Worm (Caenorhabditis elegans) whole organism, L2 larva: ENCODE results near the gene T16H12.9.

Experiments
- F13H6.1 ChIP-seq: sonication (generic microtip); optimal IDR thresholded peaks from 2 replicates; lab custom pipeline; 2016; ENCODE audit warnings: missing genetic modification characterization, missing compliant biosample characterization
- R02D3.7 ChIP-seq: fragments of 150-350 bp; optimal IDR thresholded peaks from 2 replicates; lab custom pipeline; 2014; ENCODE audit warnings: missing biosample characterization, missing genetic modification characterization
- Y55F3AM.14 ChIP-seq: fragments of 200-800 bp; sonication (Bioruptor generic); optimal IDR thresholded peaks from 2 replicates; lab custom pipeline; 2018; ENCODE audit warnings: mild to moderate bottlenecking, missing genetic modification characterization, missing compliant biosample characterization
- ZK546.5 ChIP-seq: sonication (generic microtip); optimal IDR thresholded peaks from 2 replicates; lab custom pipeline; 2017; ENCODE audit warnings: missing biosample characterization, missing genetic modification characterization
- alr-1 ChIP-seq: fragments of 150-350 bp; optimal IDR thresholded peaks from 2 replicates; lab custom pipeline; 2014; ENCODE audit warnings: missing biosample characterization, missing genetic modification characterization
- blmp-1 ChIP-seq: sonication (generic microtip); optimal IDR thresholded peaks from 2 replicates; lab custom pipeline; 2017; ENCODE audit warnings: missing genetic modification characterization, mild to moderate bottlenecking, missing compliant biosample characterization, antibody characterized with exemption, moderate library complexity; ENCODE audit not compliant: insufficient read depth
- ceh-16 ChIP-seq: fragments of 150-350 bp; optimal IDR thresholded peaks from 2 replicates; lab custom pipeline; 2014; ENCODE audit warnings: missing biosample characterization, missing genetic modification characterization
- crh-2 ChIP-seq: sonication (generic microtip); optimal IDR thresholded peaks from 2 replicates; lab custom pipeline; 2017; ENCODE audit warnings: missing biosample characterization, missing genetic modification characterization
- dmd-4 ChIP-seq: sonication (generic microtip); optimal IDR thresholded peaks from 2 replicates; lab custom pipeline; 2017; ENCODE audit warnings: missing biosample characterization, missing genetic modification characterization
- egl-27 ChIP-seq: sonication (generic microtip); optimal IDR thresholded peaks from 3 replicates; lab custom pipeline; 2017; ENCODE audit warnings: missing biosample characterization, missing genetic modification reagents, missing genetic modification characterization
- elt-1 ChIP-seq: fragments of 150-350 bp; optimal IDR thresholded peaks from 2 replicates; lab custom pipeline; 2014; ENCODE audit warnings: missing biosample characterization, missing genetic modification characterization
- lin-11 ChIP-seq: fragments of 150-350 bp; sonication (generic microtip); optimal IDR thresholded peaks from 2 replicates; lab custom pipeline; 2014; ENCODE audit warnings: missing biosample characterization, missing genetic modification characterization, inconsistent platforms, mixed read lengths
- mab-5 ChIP-seq: fragments of 150-350 bp; optimal IDR thresholded peaks from 2 replicates; lab custom pipeline; 2014; ENCODE audit warnings: missing biosample characterization, missing genetic modification characterization
- mbf-1 ChIP-seq: sonication (generic microtip); optimal IDR thresholded peaks from 2 replicates; lab custom pipeline; 2017; ENCODE audit warnings: missing biosample characterization, missing genetic modification characterization
- mdl-1 ChIP-seq, 2 experiments: fragments of 150-350 bp in 1 of 2; sonication (generic microtip) in 1 of 2; optimal IDR thresholded peaks; 2 replicates each; lab custom pipeline; 2017; ENCODE audit warnings: missing biosample characterization in 2 of 2, missing genetic modification characterization in 2 of 2
- nhr-11 ChIP-seq: fragments of 150-350 bp; optimal IDR thresholded peaks from 2 replicates; lab custom pipeline; 2014; ENCODE audit warnings: missing biosample characterization, missing genetic modification characterization
- nhr-12 ChIP-seq: fragments of 150-350 bp; optimal IDR thresholded peaks from 2 replicates; lab custom pipeline; 2014; ENCODE audit warnings: missing biosample characterization, missing genetic modification characterization
- nhr-129 ChIP-seq: fragments of 150-350 bp; optimal IDR thresholded peaks from 2 replicates; lab custom pipeline; 2014; ENCODE audit warnings: missing biosample characterization, missing genetic modification characterization
- nhr-23 ChIP-seq: fragments of 150-350 bp; optimal IDR thresholded peaks from 2 replicates; lab custom pipeline; 2014; ENCODE audit warnings: missing biosample characterization, missing genetic modification reagents, missing genetic modification characterization
- nhr-237 ChIP-seq: fragments of 150-350 bp; optimal IDR thresholded peaks from 2 replicates; lab custom pipeline; 2014; ENCODE audit warnings: missing biosample characterization, missing genetic modification characterization
- nhr-25 ChIP-seq: fragments of 150-350 bp; sonication (generic microtip); optimal IDR thresholded peaks from 3 replicates; lab custom pipeline; 2014; ENCODE audit warnings: missing biosample characterization, missing genetic modification characterization
- nhr-6 ChIP-seq: fragments of 150-350 bp; optimal IDR thresholded peaks from 2 replicates; lab custom pipeline; 2014; ENCODE audit warnings: missing biosample characterization, missing genetic modification characterization
- nhr-77 ChIP-seq: fragments of 150-350 bp; optimal IDR thresholded peaks from 2 replicates; lab custom pipeline; 2014; ENCODE audit warnings: missing biosample characterization, missing genetic modification characterization
- peb-1 ChIP-seq: fragments of 150-350 bp; optimal IDR thresholded peaks from 2 replicates; lab custom pipeline; 2014; ENCODE audit warnings: missing biosample characterization, missing genetic modification characterization
- sem-4 ChIP-seq: fragments of 150-350 bp; optimal IDR thresholded peaks from 2 replicates; lab custom pipeline; 2014; ENCODE audit warnings: missing biosample characterization, missing genetic modification reagents, missing genetic modification characterization
- skn-1 ChIP-seq: sonication (generic microtip); optimal IDR thresholded peaks from 2 replicates; lab custom pipeline; 2017; ENCODE audit warnings: missing biosample characterization, missing genetic modification characterization
- snpc-4 ChIP-seq: fragments of 150-350 bp; optimal IDR thresholded peaks from 2 replicates; lab custom pipeline; 2014; ENCODE audit warnings: missing biosample characterization, missing genetic modification characterization
- unc-39 ChIP-seq: fragments of 150-350 bp; optimal IDR thresholded peaks from 2 replicates; lab custom pipeline; 2014; ENCODE audit warnings: missing biosample characterization, missing genetic modification characterization
- unc-55 ChIP-seq: fragments of 150-350 bp; sonication (generic microtip); optimal IDR thresholded peaks from 3 replicates; lab custom pipeline; 2014; ENCODE audit warnings: missing biosample characterization, missing genetic modification reagents, missing genetic modification characterization
- zag-1 ChIP-seq: fragments of 150-350 bp; optimal IDR thresholded peaks from 2 replicates; lab custom pipeline; 2014; ENCODE audit warnings: missing biosample characterization, missing genetic modification characterization
- ztf-1 ChIP-seq: fragments of 200-800 bp; sonication (Bioruptor generic); conservative IDR thresholded peaks from 2 replicates; pipeline ENCODE4 v1.3.6; 2022; ENCODE audit warnings: missing genetic modification characterization, missing compliant biosample characterization
- ztf-11 ChIP-seq: sonication (generic microtip); optimal IDR thresholded peaks from 2 replicates; lab custom pipeline; 2017; ENCODE audit warnings: missing biosample characterization, missing genetic modification characterization
- ztf-4 ChIP-seq: fragments of 150-350 bp; optimal IDR thresholded peaks from 2 replicates; lab custom pipeline; 2014; ENCODE audit warnings: missing biosample characterization, missing genetic modification characterization

T16H12.9 gene

DNA sequence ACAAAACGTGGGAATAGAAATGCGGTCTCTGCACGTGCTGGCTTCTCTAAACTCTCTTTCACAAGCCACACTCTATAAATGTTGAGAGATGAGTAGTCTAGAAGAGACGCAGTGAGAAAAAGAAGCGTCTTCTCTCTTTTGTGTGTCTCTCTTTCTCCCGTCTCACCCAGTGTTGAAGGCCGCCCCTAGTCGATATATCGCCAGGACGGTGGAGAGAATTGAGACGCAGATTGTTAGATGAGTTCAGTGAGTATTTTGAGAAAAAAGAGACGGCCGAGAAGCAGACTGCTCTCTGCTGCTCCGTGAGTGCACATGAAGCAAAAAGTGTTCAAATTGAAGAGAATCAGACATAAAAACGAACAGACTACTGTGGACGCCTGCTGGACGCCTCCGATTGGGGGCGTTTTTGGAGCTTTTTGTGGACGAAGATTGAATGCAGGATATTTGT is 12.5 kb upstream of the T16H12.9 start (continued):
- TF ChIP-seq mdl-1 (tag; optimal IDR thresholded peaks at IDR 0.05; lab: Kevin White, UChicago) = peak; percentile 96 to 97
- TF ChIP-seq nhr-12 = no peak
- TF ChIP-seq nhr-6 = peak; percentile 89
- TF ChIP-seq egl-27 = peak; percentile 94
- peak; percentile 60 for TF ChIP-seq nhr-237
- TF ChIP-seq ztf-4 (tag; lab: Kevin White, UChicago) = peak; percentile 86
- peak; percentile 85 for TF ChIP-seq mab-5 (tag; lab: Kevin White, UChicago)
- peak; percentile 86 for TF ChIP-seq zag-1
- peak; percentile 22 for TF ChIP-seq Y55F3AM.14
- no peak for TF ChIP-seq alr-1 (tag; lab: Kevin White, UChicago)
- no peak for TF ChIP-seq elt-1 (tag; lab: Kevin White, UChicago)
- peak; percentile 85 for TF ChIP-seq sem-4
- TF ChIP-seq dmd-4 (tag; lab: Kevin White, UChicago) = no peak
- TF ChIP-seq mbf-1 (tag; lab: Kevin White, UChicago) = no peak
- no peak for TF ChIP-seq ztf-11 (tag; lab: Kevin White, UChicago)
- TF ChIP-seq ceh-16 (tag; lab: Kevin White, UChicago) = no peak
- TF ChIP-seq R02D3.7 (tag; lab: Kevin White, UChicago) = peak; percentile 18
- TF ChIP-seq blmp-1 (tag; lab: Kevin White, UChicago) = peak; percentile 20
- no peak for TF ChIP-seq unc-39
- peak; percentile 92 for TF ChIP-seq unc-55
- peak; percentile 97 for TF ChIP-seq F13H6.1 (tag; lab: Kevin White, UChicago)
- no peak for TF ChIP-seq skn-1 (tag; lab: Kevin White, UChicago)
- TF ChIP-seq ZK546.5 (tag; lab: Kevin White, UChicago) = peak; percentile 42
- peak; percentile 90 for TF ChIP-seq crh-2 (tag; lab: Kevin White, UChicago)

ce11 chrIII:10097981-10098380 is 11.1 kb upstream of the T16H12.9 start, which contains the start of gene spop-1:
Gene spop-1 (minus strand): TSS chrIII:10098081.
- no peak for TF ChIP-seq nhr-11 (tag; lab: Kevin White, UChicago)
- TF ChIP-seq crh-2 (tag; lab: Kevin White, UChicago) = no peak

DNA sequence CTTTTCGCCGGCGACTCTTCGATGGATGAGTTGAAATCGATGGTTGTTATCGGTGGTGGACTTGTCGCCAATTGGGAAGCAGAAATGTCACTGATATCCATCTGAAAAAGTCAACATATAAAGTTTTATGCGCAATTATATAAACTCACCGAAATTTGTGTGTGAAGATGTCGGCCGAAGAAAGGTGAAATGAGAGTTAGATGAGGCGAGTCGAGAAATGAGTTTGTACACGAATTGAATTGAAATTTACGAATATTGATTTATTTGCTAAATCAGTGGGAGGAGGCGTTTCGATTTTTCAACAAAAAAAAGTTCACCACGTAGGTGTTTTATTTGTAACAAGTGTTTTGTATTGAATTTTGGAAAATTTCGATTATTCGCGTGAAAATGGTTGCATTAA is 7.7 kb upstream of the T16H12.9 start, which contains the start of gene kel-10:
Gene kel-10 (minus strand): TSS at position 101 of the 400 bp plus-strand sequence.
- TF ChIP-seq peb-1 (tag; lab: Kevin White, UChicago) = no peak
- no peak for TF ChIP-seq nhr-11 (tag; lab: Kevin White, UChicago)
- TF ChIP-seq ztf-1 (GFP tag; lab: Robert Waterston, UW) = no peak
- no peak for TF ChIP-seq blmp-1 (tag; lab: Kevin White, UChicago)

- TF ChIP-seq nhr-77 (no peak), nhr-23 (tag; lab: Kevin White, UChicago) (no peak), lin-11 (tag; lab: Kevin White, UChicago) (no peak)
Observed at ce11 chrIII:10106390-10106789, 2.7 kb upstream of the T16H12.9 start, which contains the start of gene srt-55. Gene srt-55 (minus strand): TSS chrIII:10106490.

DNA sequence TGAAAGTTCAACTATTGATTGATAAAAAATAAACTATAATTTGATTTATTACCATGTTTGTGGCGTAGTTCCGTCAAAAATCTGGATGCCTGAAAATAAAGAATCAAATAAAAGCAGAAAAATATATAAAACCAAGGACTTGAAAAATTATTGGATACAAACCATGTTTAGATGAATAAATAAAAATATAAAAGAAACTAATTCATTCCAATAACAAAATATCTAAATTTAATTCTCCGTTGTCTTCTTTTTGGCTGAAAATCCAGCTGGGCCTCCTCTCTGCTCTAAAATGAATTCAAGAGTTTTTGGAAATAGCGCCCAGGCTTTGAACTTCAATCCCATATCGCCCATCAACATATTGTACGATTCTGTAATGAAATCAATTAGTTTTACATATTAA is 3.9 kb downstream of the T16H12.9 start, which contains the start of gene vps-29:
Gene vps-29 (minus strand): TSS at position 101 of the 400 bp plus-strand sequence.
- no peak for TF ChIP-seq unc-55
- TF ChIP-seq mab-5 (tag; lab: Kevin White, UChicago) = no peak
- TF ChIP-seq skn-1 (tag; lab: Kevin White, UChicago) = no peak
- no peak for TF ChIP-seq nhr-23 (tag; lab: Kevin White, UChicago)
- TF ChIP-seq mdl-1 (tag; optimal IDR thresholded peaks at IDR 0.05; lab: Kevin White, UChicago) = no peak
- TF ChIP-seq snpc-4 (tag; lab: Kevin White, UChicago) = no peak
- TF ChIP-seq ZK546.5 (tag; lab: Kevin White, UChicago) = no peak
- TF ChIP-seq ztf-1 (GFP tag; lab: Robert Waterston, UW) = no peak
- no peak for TF ChIP-seq nhr-25 (tag; lab: Kevin White, UChicago)
- no peak for TF ChIP-seq nhr-6
- no peak for TF ChIP-seq sem-4
- no peak for TF ChIP-seq zag-1
- TF ChIP-seq nhr-129 (tag; lab: Kevin White, UChicago) = no peak
- TF ChIP-seq ztf-4 (tag; lab: Kevin White, UChicago) = no peak
- TF ChIP-seq, all 48 proteins: peak for 0
